Fruit fly (Drosophila melanogaster): ENCODE results near the gene CG43169.

The CG43169 gene

DNA sequence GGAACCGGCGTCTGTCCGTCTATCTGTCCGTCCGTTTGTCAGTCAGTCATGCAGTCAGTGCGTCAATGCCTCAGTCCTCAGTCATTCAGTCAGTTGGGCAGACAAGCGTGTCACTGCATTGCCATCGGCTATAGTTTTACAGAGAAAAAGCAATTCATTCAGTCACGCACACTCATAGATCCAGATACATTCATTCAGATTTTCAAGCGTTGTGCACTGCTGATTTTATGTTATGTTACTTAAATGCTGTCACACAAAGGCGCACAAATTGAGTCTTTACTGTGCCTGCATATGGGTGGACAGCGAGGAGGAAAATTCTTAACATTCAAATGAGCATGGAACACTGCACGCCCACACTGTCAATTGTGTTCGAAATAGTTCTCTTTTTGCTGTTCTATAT, 23.2 kb downstream of the CG43169 start (continued):
- TF ChIP-seq vvl (GFP tag; IDR thresholded peaks at IDR 0.05) (no peak; the same call in 1 of the 2 replicates), CG2678 (tag; optimal IDR thresholded peaks at IDR 0.05) (no peak), p53 (GFP tag; optimal IDR thresholded peaks at IDR 0.05) (no peak), Ets65A (GFP tag) (peak; percentile 27), gem (tag; optimal IDR thresholded peaks at IDR 0.05) (peak; percentile 34), CG10431 (GFP tag; optimal IDR thresholded peaks at IDR 0.05) (no peak), Rfx (GFP tag; IDR thresholded peaks at IDR 0.05) (peak; percentile 62), H2.0 (GFP tag; IDR thresholded peaks at IDR 0.05) (no peak), nau (GFP tag; optimal IDR thresholded peaks at IDR 0.05) (no peak), sens (GFP tag) (peak; percentile 72), CHES-1-like (GFP tag; optimal IDR thresholded peaks at IDR 0.05) (no peak), CG11504 (tag; optimal IDR thresholded peaks at IDR 0.05) (peak; percentile 13), CG6654 (GFP tag; optimal IDR thresholded peaks at IDR 0.05) (no peak), crp (GFP tag; optimal IDR thresholded peaks at IDR 0.05) (no peak), ara (GFP tag; IDR thresholded peaks at IDR 0.05) (peak; percentile 33; the same call in 1 of the 2 replicates), CG4282 (GFP tag; optimal IDR thresholded peaks at IDR 0.05) (no peak), CG31365 (tag; optimal IDR thresholded peaks at IDR 0.05) (no peak), CG13775 (GFP tag; optimal IDR thresholded peaks at IDR 0.05) (no peak), Camta (GFP tag; optimal IDR thresholded peaks at IDR 0.05) (no peak), CG14050 (GFP tag; IDR thresholded peaks at IDR 0.05) (peak; percentile 13; the same call in 1 of the 3 replicates), tgo (GFP tag; IDR thresholded peaks at IDR 0.05) (peak; percentile 52; the same call in 2 of the 3 replicates), CG17912 (GFP tag; optimal IDR thresholded peaks at IDR 0.05) (no peak), eyg (GFP tag; optimal IDR thresholded peaks at IDR 0.05) (no peak), twi (tag; optimal IDR thresholded peaks at IDR 0.05) (peak; percentile 21), bsh (GFP tag; optimal IDR thresholded peaks at IDR 0.05) (peak in 1 of 2 experiments; percentile 26), CG3838 (GFP tag; optimal IDR thresholded peaks at IDR 0.05) (no peak), Sin3A (optimal IDR thresholded peaks at IDR 0.05) (no peak), lov (optimal IDR thresholded peaks at IDR 0.05) (no peak), lov (GFP tag; IDR thresholded peaks at IDR 0.05) (no peak), CG34224 (GFP tag; IDR thresholded peaks at IDR 0.05; ENCODE audit: partially characterized antibody) (no peak), CG1529 (GFP tag; optimal IDR thresholded peaks at IDR 0.05) (no peak), HmgD (GFP tag; optimal IDR thresholded peaks at IDR 0.05) (no peak), Doc3 (GFP tag; IDR thresholded peaks at IDR 0.05; ENCODE audit: partially characterized antibody) (no peak), CG18476 (GFP tag; optimal IDR thresholded peaks at IDR 0.05) (no peak), gsb (GFP tag; IDR thresholded peaks at IDR 0.05) (no peak), Med (GFP tag) (peak; percentile 84), PHDP (tag; optimal IDR thresholded peaks at IDR 0.05) (peak; percentile 11), CG15073 (GFP tag; optimal IDR thresholded peaks at IDR 0.05) (no peak), CG2129 (GFP tag; IDR thresholded peaks at IDR 0.05; ENCODE audit: partially characterized antibody) (no peak), Mrtf (GFP tag; IDR thresholded peaks at IDR 0.05) (no peak), CG9609 (GFP tag; optimal IDR thresholded peaks at IDR 0.05) (no peak), hkb (optimal IDR thresholded peaks at IDR 0.05) (no peak), hkb (GFP tag; IDR thresholded peaks at IDR 0.05) (peak; percentile 40; the same call in 1 of the 2 replicates), CG13123 (GFP tag; optimal IDR thresholded peaks at IDR 0.05) (no peak), CG4404 (GFP tag; IDR thresholded peaks at IDR 0.05) (no peak), CG32772 (GFP tag; IDR thresholded peaks at IDR 0.05) (no peak), pros (GFP tag; optimal IDR thresholded peaks at IDR 0.05) (peak; percentile 0), aop (GFP tag; IDR thresholded peaks at IDR 0.05) (no peak), lmd (GFP tag; IDR thresholded peaks at IDR 0.05) (peak; percentile 41), CG30020 (tag; optimal IDR thresholded peaks at IDR 0.05) (no peak), CG6791 (GFP tag; IDR thresholded peaks at IDR 0.05; ENCODE audit: partially characterized antibody) (no peak), CG13424 (tag; optimal IDR thresholded peaks at IDR 0.05) (peak; percentile 1), chn (GFP tag; optimal IDR thresholded peaks at IDR 0.05) (no peak)

Measured in whole organism, embryonic.